Fruit fly (Drosophila melanogaster) Kc167 (cell line): ENCODE data around the gene CG3857.

Experiments
- h ChIP-seq: fragments of >200 bp; optimal IDR thresholded peaks from 3 replicates; lab custom pipeline; 2018; ENCODE audit warnings: missing external identifiers
- psq ChIP-seq: fragments of >200 bp; optimal IDR thresholded peaks from 2 replicates; lab custom pipeline; 2017; ENCODE audit warnings: missing external identifiers
- ttk ChIP-seq: sonication (Bioruptor generic); optimal IDR thresholded peaks from 2 replicates; lab custom pipeline; 2017; ENCODE audit warnings: missing external identifiers

dm6 chrX:1975879-1976601 is 36.2 kb upstream of the CG3857 start:
- no peak for TF ChIP-seq psq
- no peak for TF ChIP-seq ttk
- no peak for TF ChIP-seq h (lab: Kevin White, UChicago)
